Worm (Caenorhabditis elegans) whole organism, early embryonic: ENCODE measurements around the gene F43E12.1.

Source experiments
- B0310.2 ChIP-seq: sonication (generic microtip); optimal IDR thresholded peaks from 2 replicates; lab custom pipeline; 2016; ENCODE audit warnings: mild to moderate bottlenecking, missing genetic modification characterization, missing compliant biosample characterization
- ama-1 ChIP-seq: fragments of 150-350 bp; optimal IDR thresholded peaks from 2 replicates; lab custom pipeline; 2014
- ceh-13 ChIP-seq: fragments of 200-800 bp; sonication (Bioruptor generic); optimal IDR thresholded peaks from 2 replicates; lab custom pipeline; 2018; ENCODE audit warnings: mild to moderate bottlenecking, missing genetic modification characterization, missing compliant biosample characterization
- flt-1 ChIP-seq: fragments of 200-800 bp; sonication (Bioruptor generic); IDR thresholded peaks from 2 replicates; pipeline ENCODE4 v1.3.6; 2022; ENCODE audit warnings: missing genetic modification characterization, missing compliant biosample characterization
- hmbx-1 ChIP-seq: sonication (generic microtip); optimal IDR thresholded peaks from 2 replicates; lab custom pipeline; 2016; ENCODE audit warnings: mild to moderate bottlenecking, missing genetic modification characterization, missing compliant biosample characterization
- hmg-4 ChIP-seq: fragments of 200-800 bp; sonication (Bioruptor generic); optimal IDR thresholded peaks from 2 replicates; lab custom pipeline; 2018; ENCODE audit warnings: mild to moderate bottlenecking, missing genetic modification characterization, missing compliant biosample characterization
- scrt-1 ChIP-seq: fragments of 200-800 bp; sonication (Bioruptor generic); IDR thresholded peaks from 2 replicates; pipeline ENCODE4 v1.3.6; 2022; ENCODE audit warnings: missing genetic modification characterization, missing compliant biosample characterization
- tbx-37 ChIP-seq: fragments of 200-800 bp; sonication (Bioruptor generic); conservative IDR thresholded peaks from 2 replicates; pipeline ENCODE4 v1.3.6; 2022; ENCODE audit warnings: missing genetic modification reagents, missing genetic modification characterization, missing compliant biosample characterization

- TF ChIP-seq ama-1 (lab: Kevin White, UChicago) (no peak), B0310.2 (no peak), tbx-37 (GFP tag; lab: Robert Waterston, UW) (no peak), hmbx-1 (tag; lab: Kevin White, UChicago) (no peak), hmg-4 (GFP tag; lab: Kevin White, UChicago) (no peak), scrt-1 (GFP tag; lab: Robert Waterston, UW) (no peak), flt-1 (GFP tag; lab: Robert Waterston, UW) (no peak), ceh-13 (GFP tag; lab: Kevin White, UChicago) (no peak)
Observed at ce11 chrX:7153460-7153859, 24.0 kb upstream of the F43E12.1 start.
